Fruit fly (Drosophila melanogaster) whole organism, embryonic: Measurements from ENCODE around the gene AstA-R1.

ENCODE experiments used
- ATbp ChIP-seq: fragments of 200-800 bp; sonication (Bioruptor generic); optimal IDR thresholded peaks from 2 replicates; lab custom pipeline; 2017; ENCODE audit warnings: missing biosample characterization, mild to moderate bottlenecking, missing genetic modification characterization, missing genetic modification reagents
- Ada2b ChIP-seq: fragments of 200-800 bp; sonication (Bioruptor generic); IDR thresholded peaks from 2 replicates; pipeline ENCODE4 v1.3.6; 2022; ENCODE audit warnings: missing biosample characterization, missing genetic modification characterization
- B-H2 ChIP-seq: fragments of 200-800 bp; sonication (Bioruptor generic); optimal IDR thresholded peaks from 2 replicates; lab custom pipeline; 2018; ENCODE audit warnings: missing biosample characterization, mild to moderate bottlenecking, missing genetic modification characterization
- BEAF-32 ChIP-seq: fragments of 200-800 bp; sonication (Bioruptor generic); optimal IDR thresholded peaks from 3 replicates; lab custom pipeline; 2017; ENCODE audit warnings: missing biosample characterization, missing genetic modification characterization, mild to moderate bottlenecking, moderate library complexity, missing genetic modification reagents
- CG10321 ChIP-seq: fragments of 200-800 bp; sonication (Bioruptor generic); IDR thresholded peaks from 2 replicates; pipeline ENCODE4 v1.3.6; 2022; ENCODE audit warnings: missing biosample characterization, missing genetic modification characterization
- CG11504 ChIP-seq: fragments of 200-800 bp; sonication (Bioruptor generic); optimal IDR thresholded peaks from 3 replicates; lab custom pipeline; 2019; ENCODE audit warnings: missing biosample characterization, mild to moderate bottlenecking, missing genetic modification characterization, moderate library complexity
- CG12299 ChIP-seq: fragments of 200-800 bp; sonication (Bioruptor generic); optimal IDR thresholded peaks from 2 replicates; lab custom pipeline; 2018; ENCODE audit warnings: missing biosample characterization, mild to moderate bottlenecking, missing genetic modification characterization
- CG14014 ChIP-seq: fragments of 200-800 bp; sonication (Bioruptor generic); IDR thresholded peaks from 2 replicates; pipeline ENCODE4 v1.3.6; 2022; ENCODE audit warnings: missing biosample characterization, missing genetic modification characterization
- CG1529 ChIP-seq: fragments of 200-800 bp; sonication (Bioruptor generic); optimal IDR thresholded peaks from 3 replicates; lab custom pipeline; 2018; ENCODE audit warnings: missing biosample characterization, missing genetic modification characterization
- CG15479 ChIP-seq: fragments of 200-800 bp; sonication (Bioruptor generic); optimal IDR thresholded peaks from 3 replicates; lab custom pipeline; 2019; ENCODE audit warnings: missing biosample characterization, mild to moderate bottlenecking, missing genetic modification characterization, moderate library complexity
- CG15601 ChIP-seq: fragments of 200-800 bp; sonication (Bioruptor generic); optimal IDR thresholded peaks from 3 replicates; lab custom pipeline; 2019; ENCODE audit warnings: missing biosample characterization, mild to moderate bottlenecking, missing genetic modification characterization, moderate library complexity
- CG16815 ChIP-seq: fragments of 200-800 bp; sonication (Bioruptor generic); optimal IDR thresholded peaks from 3 replicates; lab custom pipeline; 2017; ENCODE audit warnings: missing biosample characterization, mild to moderate bottlenecking, missing genetic modification characterization
- CG16863 ChIP-seq: fragments of 200-800 bp; sonication (Bioruptor generic); optimal IDR thresholded peaks from 3 replicates; lab custom pipeline; 2016; ENCODE audit warnings: missing biosample characterization, missing genetic modification characterization
- CG1832 ChIP-seq: fragments of 200-800 bp; sonication (Bioruptor generic); optimal IDR thresholded peaks from 2 replicates; lab custom pipeline; 2017; ENCODE audit warnings: missing biosample characterization, mild to moderate bottlenecking, missing genetic modification characterization, inconsistent platforms
- CG2889 ChIP-seq: fragments of 200-800 bp; sonication (Bioruptor generic); IDR thresholded peaks from 3 replicates; pipeline ENCODE4 v1.3.6; 2022; ENCODE audit warnings: missing biosample characterization, missing genetic modification characterization
- CG42726 ChIP-seq: fragments of 200-800 bp; sonication (Bioruptor generic); IDR thresholded peaks from 2 replicates; pipeline ENCODE4 v1.3.6; 2022; ENCODE audit warnings: missing biosample characterization, missing genetic modification characterization; ENCODE audit not compliant: partially characterized antibody
- CG4404 ChIP-seq: fragments of 200-800 bp; sonication (Bioruptor generic); IDR thresholded peaks from 2 replicates; pipeline ENCODE4 v1.3.6; 2022; ENCODE audit warnings: missing biosample characterization, missing genetic modification characterization
- CG6254 ChIP-seq: fragments of 200-800 bp; sonication (Bioruptor generic); optimal IDR thresholded peaks from 3 replicates; lab custom pipeline; 2017; ENCODE audit warnings: mild to moderate bottlenecking, missing biosample characterization, missing genetic modification reagents, missing genetic modification characterization
- CG6272 ChIP-seq: fragments of 200-800 bp; sonication (Bioruptor generic); IDR thresholded peaks from 2 replicates; pipeline ENCODE4 v1.3.6; 2022; ENCODE audit warnings: missing biosample characterization, missing genetic modification characterization
- CG6683 ChIP-seq: fragments of 200-800 bp; sonication (Bioruptor generic); optimal IDR thresholded peaks from 2 replicates; lab custom pipeline; 2017; ENCODE audit warnings: missing biosample characterization, mild to moderate bottlenecking, missing genetic modification characterization, missing genetic modification reagents
- CG8359 ChIP-seq: fragments of 200-800 bp; sonication (Bioruptor generic); optimal IDR thresholded peaks from 2 replicates; lab custom pipeline; 2017; ENCODE audit warnings: missing biosample characterization, mild to moderate bottlenecking, missing genetic modification characterization, borderline replicate concordance
- Camta ChIP-seq: fragments of 200-800 bp; sonication (Bioruptor generic); optimal IDR thresholded peaks from 2 replicates; lab custom pipeline; 2016; ENCODE audit warnings: missing biosample characterization, missing genetic modification characterization
- Dip2 ChIP-seq: fragments of 200-800 bp; sonication (Bioruptor generic); IDR thresholded peaks from 2 replicates; pipeline ENCODE4 v1.3.6; 2022; ENCODE audit warnings: missing biosample characterization, missing genetic modification characterization
- Elba2 ChIP-seq: fragments of 200-800 bp; sonication (Bioruptor generic); optimal IDR thresholded peaks from 3 replicates; lab custom pipeline; 2016; ENCODE audit warnings: missing biosample characterization, missing genetic modification characterization
- Fer2 ChIP-seq: fragments of 200-800 bp; sonication (Bioruptor generic); optimal IDR thresholded peaks from 2 replicates; lab custom pipeline; 2018; ENCODE audit warnings: missing biosample characterization, mild to moderate bottlenecking, missing genetic modification characterization, moderate library complexity
- HHEX ChIP-seq: fragments of 200-800 bp; sonication (Bioruptor generic); optimal IDR thresholded peaks from 3 replicates; lab custom pipeline; 2017; ENCODE audit warnings: missing biosample characterization, mild to moderate bottlenecking, missing genetic modification characterization, missing genetic modification reagents
- Lim3 ChIP-seq: fragments of 200-800 bp; sonication (Bioruptor generic); IDR thresholded peaks from 2 replicates; pipeline ENCODE4 v1.3.6; 2022; ENCODE audit warnings: missing biosample characterization, missing genetic modification characterization
- Max ChIP-seq: fragments of 200-800 bp; sonication (Bioruptor generic); optimal IDR thresholded peaks from 2 replicates; lab custom pipeline; 2016; ENCODE audit warnings: missing biosample characterization, mild to moderate bottlenecking, missing genetic modification characterization
- Mes4 ChIP-seq: fragments of 200-800 bp; sonication (Bioruptor generic); optimal IDR thresholded peaks from 2 replicates; lab custom pipeline; 2016; ENCODE audit warnings: missing biosample characterization, missing genetic modification characterization
- NfI ChIP-seq: fragments of 200-800 bp; sonication (Bioruptor generic); optimal IDR thresholded peaks from 3 replicates; lab custom pipeline; 2018; ENCODE audit warnings: missing biosample characterization, mild to moderate bottlenecking, missing genetic modification characterization, moderate library complexity
- Ravus ChIP-seq: fragments of 200-800 bp; sonication (Bioruptor generic); IDR thresholded peaks from 2 replicates; pipeline ENCODE4 v1.3.6; 2022; ENCODE audit warnings: missing biosample characterization, missing genetic modification characterization
- Scr ChIP-seq: fragments of 200-800 bp; sonication (Bioruptor generic); IDR thresholded peaks from 2 replicates; pipeline ENCODE4 v1.3.6; 2022; ENCODE audit warnings: missing biosample characterization, missing genetic modification characterization; ENCODE audit not compliant: partially characterized antibody
- Sox100B ChIP-seq: fragments of 200-800 bp; sonication (Bioruptor generic); optimal IDR thresholded peaks from 3 replicates; lab custom pipeline; 2018; ENCODE audit warnings: missing biosample characterization, mild to moderate bottlenecking, missing genetic modification characterization
- ac ChIP-seq: fragments of 200-800 bp; sonication (Bioruptor generic); optimal IDR thresholded peaks from 3 replicates; lab custom pipeline; 2017; ENCODE audit warnings: missing biosample characterization, mild to moderate bottlenecking, missing genetic modification characterization
- ato ChIP-seq: fragments of 200-800 bp; sonication (Bioruptor generic); IDR thresholded peaks from 2 replicates; pipeline ENCODE4 v1.3.6; 2022; ENCODE audit warnings: missing biosample characterization, missing genetic modification characterization; ENCODE audit not compliant: partially characterized antibody
- bowl ChIP-seq: fragments of 200-800 bp; sonication (Bioruptor generic); IDR thresholded peaks from 2 replicates; pipeline ENCODE4 v1.3.6; 2022; ENCODE audit warnings: missing biosample characterization, missing genetic modification characterization
- bsh ChIP-seq, 2 experiments: fragments of 200-800 bp; sonication (Bioruptor generic); optimal IDR thresholded peaks; 2 replicates each; lab custom pipeline; 2017 to 2018; ENCODE audit warnings: mild to moderate bottlenecking in 2 of 2, missing biosample characterization in 2 of 2, missing genetic modification characterization in 2 of 2, moderate library complexity in 1 of 2
- disco-r ChIP-seq: fragments of 200-800 bp; sonication (Bioruptor generic); optimal IDR thresholded peaks from 2 replicates; lab custom pipeline; 2016; ENCODE audit warnings: missing biosample characterization, missing genetic modification characterization
- dpn ChIP-seq, 2 experiments: fragments of 200-800 bp; sonication (Bioruptor generic); optimal IDR thresholded peaks; 3 replicates each; lab custom pipeline; 2016; ENCODE audit warnings: missing biosample characterization in 2 of 2, missing genetic modification characterization in 2 of 2
- dysf ChIP-seq: fragments of 200-800 bp; sonication (Bioruptor generic); IDR thresholded peaks from 3 replicates; pipeline ENCODE4 v1.3.6; 2022; ENCODE audit warnings: missing biosample characterization, missing genetic modification characterization
- eve ChIP-seq, 2 experiments: fragments of >200 bp; optimal IDR thresholded peaks; 2 replicates each; lab custom pipeline; 2017; ENCODE audit warnings: missing biosample characterization in 2 of 2, missing genetic modification characterization in 2 of 2
- ftz-f1 ChIP-seq: fragments of 200-800 bp; sonication (Bioruptor generic); optimal IDR thresholded peaks from 2 replicates; lab custom pipeline; 2016; ENCODE audit warnings: missing biosample characterization, missing genetic modification characterization
- gsb ChIP-seq: fragments of 200-800 bp; sonication (Bioruptor generic); IDR thresholded peaks from 2 replicates; pipeline ENCODE4 v1.3.6; 2022; ENCODE audit warnings: missing biosample characterization, missing genetic modification characterization
- lola ChIP-seq, 3 experiments: fragments of >200 bp in 2 of 3; fragments of 200-800 bp in 1 of 3; sonication (Bioruptor generic) in 1 of 3; optimal IDR thresholded peaks; 2 replicates each; lab custom pipeline; 2017 to 2019; ENCODE audit warnings: missing biosample characterization in 3 of 3, missing genetic modification characterization in 3 of 3, mild to moderate bottlenecking in 1 of 3, moderate library complexity in 1 of 3
- luna ChIP-seq: fragments of 200-800 bp; sonication (Bioruptor generic); optimal IDR thresholded peaks from 2 replicates; lab custom pipeline; 2016; ENCODE audit warnings: missing biosample characterization, missing genetic modification characterization
- mld ChIP-seq: fragments of 200-800 bp; sonication (Bioruptor generic); IDR thresholded peaks from 3 replicates; pipeline ENCODE4 v1.3.6; 2022; ENCODE audit warnings: missing biosample characterization, missing genetic modification characterization; ENCODE audit not compliant: partially characterized antibody
- pum ChIP-seq: fragments of 200-800 bp; sonication (Bioruptor generic); optimal IDR thresholded peaks from 2 replicates; lab custom pipeline; 2016; ENCODE audit warnings: missing biosample characterization, missing genetic modification characterization
- ranshi ChIP-seq: fragments of 200-800 bp; sonication (Bioruptor generic); IDR thresholded peaks from 2 replicates; pipeline ENCODE4 v1.3.6; 2022; ENCODE audit warnings: missing biosample characterization, missing genetic modification characterization
- tio ChIP-seq: fragments of 200-800 bp; sonication (Bioruptor generic); optimal IDR thresholded peaks from 2 replicates; lab custom pipeline; 2017; ENCODE audit warnings: missing biosample characterization, missing genetic modification characterization, inconsistent platforms
- trem ChIP-seq: fragments of 200-800 bp; optimal IDR thresholded peaks from 3 replicates; lab custom pipeline; 2019; ENCODE audit warnings: missing biosample characterization, mild to moderate bottlenecking, missing genetic modification characterization, moderate library complexity

AstA-R1 gene

dm6 chrX:3704204-3704660, 129.9 kb downstream of the AstA-R1 start (continued):
- no peak for TF ChIP-seq CG15601 (tag; lab: Kevin White, UChicago)
- TF ChIP-seq ato (GFP tag; lab: Robert Waterston, UW): peak; percentile 41; the same call in 1 of the 2 replicates
- peak in 1 of 2 experiments; percentile 17 for TF ChIP-seq bsh (GFP tag; optimal IDR thresholded peaks at IDR 0.05; lab: Kevin White, UChicago)
- TF ChIP-seq B-H2 (GFP tag; lab: Kevin White, UChicago): no peak
- TF ChIP-seq CG4404 (GFP tag; lab: Robert Waterston, UW): no peak
- TF ChIP-seq CG2889 (GFP tag; lab: Robert Waterston, UW): no peak
- no peak for TF ChIP-seq CG16863 (GFP tag; lab: Kevin White, UChicago)
- TF ChIP-seq tio (GFP tag; lab: Kevin White, UChicago): no peak
- TF ChIP-seq Ada2b (GFP tag; lab: Robert Waterston, UW): no peak
- TF ChIP-seq eve (GFP tag; optimal IDR thresholded peaks at IDR 0.05; lab: Kevin White, UChicago): peak in 1 of 2 experiments; percentile 43
- peak; percentile 55 for TF ChIP-seq ac
- no peak for TF ChIP-seq ftz-f1 (GFP tag; lab: Kevin White, UChicago)
- no peak for TF ChIP-seq disco-r (GFP tag; lab: Kevin White, UChicago)
- TF ChIP-seq Scr (GFP tag; lab: Robert Waterston, UW): peak; percentile 81
- TF ChIP-seq bowl: no peak
- TF ChIP-seq CG1832 (GFP tag; lab: Kevin White, UChicago): no peak
- peak; percentile 77 for TF ChIP-seq BEAF-32 (GFP tag; lab: Kevin White, UChicago)
- no peak for TF ChIP-seq CG16815 (GFP tag; lab: Kevin White, UChicago)
- TF ChIP-seq dysf: no peak
- peak; percentile 39 for TF ChIP-seq ATbp (GFP tag; lab: Kevin White, UChicago)
- no peak for TF ChIP-seq pum
- peak in 1 of 3 experiments; percentile 9 for TF ChIP-seq lola (GFP tag; optimal IDR thresholded peaks at IDR 0.05; lab: Kevin White, UChicago)
- TF ChIP-seq gsb (GFP tag; lab: Robert Waterston, UW): no peak
- TF ChIP-seq CG6254: peak; percentile 2
- peak; percentile 34 for TF ChIP-seq Sox100B
- TF ChIP-seq Camta (GFP tag; lab: Kevin White, UChicago): no peak
- TF ChIP-seq CG42726 (GFP tag; lab: Robert Waterston, UW): no peak
- no peak for TF ChIP-seq luna (GFP tag; lab: Kevin White, UChicago)
- no peak for TF ChIP-seq ranshi
- TF ChIP-seq Elba2 (GFP tag; lab: Kevin White, UChicago): peak; percentile 100
- no peak for TF ChIP-seq HHEX
- no peak for TF ChIP-seq Max
- TF ChIP-seq CG8359: no peak
- no peak for TF ChIP-seq NfI (GFP tag; lab: Kevin White, UChicago)
- no peak for TF ChIP-seq Lim3
- peak in 1 of 2 experiments; percentile 7 for TF ChIP-seq dpn (GFP tag; optimal IDR thresholded peaks at IDR 0.05; lab: Kevin White, UChicago)
- TF ChIP-seq CG11504 (tag; lab: Kevin White, UChicago): no peak
- no peak for TF ChIP-seq CG14014 (GFP tag; lab: Robert Waterston, UW)
- TF ChIP-seq mld (GFP tag; lab: Robert Waterston, UW): no peak; the same call in 2 of the 3 replicates
- TF ChIP-seq Mes4 (GFP tag; lab: Kevin White, UChicago): peak; percentile 9
- TF ChIP-seq CG12299 (tag; lab: Kevin White, UChicago): no peak
- peak; percentile 55 for TF ChIP-seq CG15479 (GFP tag; lab: Kevin White, UChicago)
- TF ChIP-seq trem (tag; lab: Kevin White, UChicago): no peak
- peak; percentile 1 for TF ChIP-seq CG1529 (GFP tag; lab: Kevin White, UChicago)
- TF ChIP-seq Dip2 (GFP tag; lab: Robert Waterston, UW): no peak
- TF ChIP-seq CG6683: no peak
- TF ChIP-seq CG10321 (GFP tag; lab: Robert Waterston, UW): no peak
- TF ChIP-seq Ravus (GFP tag; lab: Robert Waterston, UW): no peak
- TF ChIP-seq Fer2 (tag; lab: Kevin White, UChicago): no peak
- TF ChIP-seq CG6272 (GFP tag; lab: Robert Waterston, UW): no peak
